Worm (Caenorhabditis elegans): ENCODE measurements around the gene K11H12.7.

Gene K11H12.7

ce11 chrIV:654526-655440 is 10.5 kb upstream of the K11H12.7 start, which contains the start of the genes rpl-15 and K11H12.8 (continued):
- TF ChIP-seq lsy-2 (tag; optimal IDR thresholded peaks at IDR 0.05) (peak; percentile 100), snpc-1.2 (GFP tag; IDR thresholded peaks at IDR 0.05) (peak; percentile 95), nhr-77 (tag; optimal IDR thresholded peaks at IDR 0.05) (peak; percentile 100), zip-11 (GFP tag; IDR thresholded peaks at IDR 0.05) (peak; percentile 70; the same call in 1 of the 2 replicates), nhr-76 (tag; optimal IDR thresholded peaks at IDR 0.05) (peak; percentile 91), cey-2 (tag; optimal IDR thresholded peaks at IDR 0.05; ENCODE audit: borderline replicate concordance, insufficient read depth) (peak; percentile 94), set-16 (GFP tag; IDR thresholded peaks at IDR 0.05) (peak; percentile 71), duxl-1 (tag; optimal IDR thresholded peaks at IDR 0.05; ENCODE audit: poor library complexity) (peak; percentile 98), zip-2 (tag; optimal IDR thresholded peaks at IDR 0.05) (peak; percentile 93)

- TF ChIP-seq dmd-8 (GFP tag; IDR thresholded peaks at IDR 0.05) (no peak), ceh-32 (tag; optimal IDR thresholded peaks at IDR 0.05; ENCODE audit: poor library complexity) (no peak), lin-39 (tag; optimal IDR thresholded peaks at IDR 0.05) (no peak), hlh-11 (tag; optimal IDR thresholded peaks at IDR 0.05) (no peak), lin-1 (GFP tag; IDR thresholded peaks at IDR 0.05) (no peak), ZK337.2 (GFP tag; IDR thresholded peaks at IDR 0.05) (no peak), set-16 (GFP tag; IDR thresholded peaks at IDR 0.05) (peak; percentile 69), R02D3.7 (tag; optimal IDR thresholded peaks at IDR 0.05) (no peak), egl-43 (GFP tag; IDR thresholded peaks at IDR 0.05) (0 out of 2 replicates have a peak, but pooled peaks have one; percentile 6)
Observed at ce11 chrIV:657046-657445, 8.3 kb upstream of the K11H12.7 start.

- TF ChIP-seq zfp-3 (GFP tag; conservative IDR thresholded peaks at IDR 0.05), result no peak
- no peak for TF ChIP-seq ceh-62 (tag; optimal IDR thresholded peaks at IDR 0.05)
- no peak for TF ChIP-seq ces-1 (GFP tag; optimal IDR thresholded peaks at IDR 0.05)
- no peak for TF ChIP-seq spr-3 (GFP tag; optimal IDR thresholded peaks at IDR 0.05)
- TF ChIP-seq unc-130 (GFP tag; optimal IDR thresholded peaks at IDR 0.05), result no peak
- peak; percentile 44 for TF ChIP-seq set-16 (GFP tag; IDR thresholded peaks at IDR 0.05)
- peak; percentile 54 for TF ChIP-seq F49E8.2 (tag; optimal IDR thresholded peaks at IDR 0.05; ENCODE audit: borderline replicate concordance)
- peak; percentile 92 for TF ChIP-seq snpc-4 (tag; optimal IDR thresholded peaks at IDR 0.05)
- TF ChIP-seq daf-8 (GFP tag; IDR thresholded peaks at IDR 0.05), result no peak
- no peak for TF ChIP-seq jun-1 (tag; optimal IDR thresholded peaks at IDR 0.05)
- no peak for TF ChIP-seq lim-7 (GFP tag; IDR thresholded peaks at IDR 0.05)
- TF ChIP-seq fkh-10 (GFP tag; optimal IDR thresholded peaks at IDR 0.05), result no peak
- TF ChIP-seq egl-27 (tag; optimal IDR thresholded peaks at IDR 0.05), result no peak
- no peak for TF ChIP-seq nhr-25 (tag; optimal IDR thresholded peaks at IDR 0.05; ENCODE audit: borderline replicate concordance, insufficient read depth)
- no peak for TF ChIP-seq nhr-237 (tag; optimal IDR thresholded peaks at IDR 0.05)
- TF ChIP-seq nhr-10 (tag; optimal IDR thresholded peaks at IDR 0.05), result no peak
- TF ChIP-seq arid-1 (GFP tag; conservative IDR thresholded peaks at IDR 0.05), result peak; percentile 63; the same call in 1 of the 2 replicates
- peak; percentile 61 for TF ChIP-seq lin-13 (GFP tag; optimal IDR thresholded peaks at IDR 0.05)
- TF ChIP-seq hmg-1.1 (GFP tag; IDR thresholded peaks at IDR 0.05), result peak; percentile 61; the same call in 1 of the 2 replicates
- TF ChIP-seq hlh-30 (tag; optimal IDR thresholded peaks at IDR 0.05; ENCODE audit: insufficient read depth), result peak; percentile 60
- no peak for TF ChIP-seq rbr-2 (tag; optimal IDR thresholded peaks at IDR 0.05)
- TF ChIP-seq lsy-2 (tag; optimal IDR thresholded peaks at IDR 0.05), result peak in 1 of 2 experiments; percentile 72
- TF ChIP-seq Y48G9A.11 (GFP tag; IDR thresholded peaks at IDR 0.05), result peak; percentile 68
- TF ChIP-seq zfp-2 (tag; optimal IDR thresholded peaks at IDR 0.05), result no peak
- TF ChIP-seq cey-2 (tag; optimal IDR thresholded peaks at IDR 0.05; ENCODE audit: borderline replicate concordance, insufficient read depth), result no peak
- no peak for TF ChIP-seq nhr-76 (tag; optimal IDR thresholded peaks at IDR 0.05)
- TF ChIP-seq ceh-32 (tag; optimal IDR thresholded peaks at IDR 0.05; ENCODE audit: poor library complexity), result no peak
- TF ChIP-seq nhr-41 (GFP tag; IDR thresholded peaks at IDR 0.05), result no peak
- no peak for TF ChIP-seq ceh-20 (GFP tag; IDR thresholded peaks at IDR 0.05)
- peak; percentile 29; the same call in 1 of the 2 replicates for TF ChIP-seq dmd-6 (GFP tag; IDR thresholded peaks at IDR 0.05)
- TF ChIP-seq F26F4.8 (GFP tag; conservative IDR thresholded peaks at IDR 0.05), result no peak
- no peak for TF ChIP-seq sdz-12 (GFP tag; optimal IDR thresholded peaks at IDR 0.05)
Observed at ce11 chrIV:657932-658331, 7.4 kb upstream of the K11H12.7 start.

Measured in whole organism, L4 larva.